Fruit fly (Drosophila melanogaster) whole organism, embryonic: ENCODE results near the gene Cdc14.

ENCODE experiments used
- Atf3 ChIP-seq: fragments of 200-800 bp; sonication (Bioruptor generic); optimal IDR thresholded peaks from 3 replicates; lab custom pipeline; 2016; ENCODE audit warnings: missing biosample characterization, missing genetic modification characterization
- Awh ChIP-seq: fragments of 200-800 bp; sonication (Bioruptor generic); IDR thresholded peaks from 2 replicates; pipeline ENCODE4, ENCODE4 v1.3.6; 2022; ENCODE audit warnings: missing biosample characterization, missing genetic modification characterization
- CG12236 ChIP-seq: fragments of 200-800 bp; sonication (Bioruptor generic); optimal IDR thresholded peaks from 2 replicates; lab custom pipeline; 2016; ENCODE audit warnings: missing biosample characterization, missing genetic modification characterization
- CG12391 ChIP-seq: fragments of 200-800 bp; sonication (Bioruptor generic); optimal IDR thresholded peaks from 3 replicates; lab custom pipeline; 2018; ENCODE audit warnings: missing biosample characterization, mild to moderate bottlenecking, missing genetic modification characterization, moderate library complexity
- CG17186 ChIP-seq: fragments of 200-800 bp; sonication (Bioruptor generic); optimal IDR thresholded peaks from 3 replicates; lab custom pipeline; 2017; ENCODE audit warnings: missing biosample characterization, missing genetic modification reagents, missing genetic modification characterization
- CG17385 ChIP-seq: fragments of 200-800 bp; sonication (Bioruptor generic); optimal IDR thresholded peaks from 3 replicates; lab custom pipeline; 2018; ENCODE audit warnings: missing biosample characterization, mild to moderate bottlenecking, missing genetic modification characterization
- CG3163 ChIP-seq: fragments of 200-800 bp; sonication (Bioruptor generic); optimal IDR thresholded peaks from 3 replicates; lab custom pipeline; 2016; ENCODE audit warnings: missing biosample characterization, missing genetic modification characterization
- CG33213 ChIP-seq: fragments of 200-800 bp; sonication (Bioruptor generic); optimal IDR thresholded peaks from 3 replicates; lab custom pipeline; 2016; ENCODE audit warnings: missing biosample characterization, missing genetic modification characterization
- CG33557 ChIP-seq: fragments of 200-800 bp; sonication (Bioruptor generic); optimal IDR thresholded peaks from 2 replicates; lab custom pipeline; 2019; ENCODE audit warnings: missing biosample characterization, mild to moderate bottlenecking, missing genetic modification characterization, moderate library complexity
- CG3726 ChIP-seq: fragments of 200-800 bp; sonication (Bioruptor generic); IDR thresholded peaks from 3 replicates; pipeline ENCODE4, ENCODE4 v1.3.6; 2022; ENCODE audit warnings: missing biosample characterization, missing genetic modification characterization
- CG4730 ChIP-seq: fragments of 200-800 bp; sonication (Bioruptor generic); IDR thresholded peaks from 2 replicates; pipeline ENCODE4 v1.3.6; 2022; ENCODE audit warnings: missing biosample characterization, missing genetic modification characterization
- CG5245 ChIP-seq: fragments of 200-800 bp; sonication (Bioruptor generic); optimal IDR thresholded peaks from 3 replicates; lab custom pipeline; 2016; ENCODE audit warnings: missing biosample characterization, missing genetic modification characterization
- CG6654 ChIP-seq: fragments of 200-800 bp; sonication (Bioruptor generic); optimal IDR thresholded peaks from 2 replicates; lab custom pipeline; 2017; ENCODE audit warnings: missing biosample characterization, mild to moderate bottlenecking, missing genetic modification characterization
- CG6689 ChIP-seq: fragments of 200-800 bp; sonication (Bioruptor generic); IDR thresholded peaks from 2 replicates; pipeline ENCODE4 v1.3.6; 2022; ENCODE audit warnings: missing biosample characterization, missing genetic modification characterization
- CG7745 ChIP-seq: fragments of 200-800 bp; sonication (Bioruptor generic); optimal IDR thresholded peaks from 2 replicates; lab custom pipeline; 2018; ENCODE audit warnings: missing biosample characterization, mild to moderate bottlenecking, missing genetic modification characterization, moderate library complexity
- CG8281 ChIP-seq: fragments of 200-800 bp; sonication (Bioruptor generic); optimal IDR thresholded peaks from 2 replicates; lab custom pipeline; 2018; ENCODE audit warnings: missing biosample characterization, mild to moderate bottlenecking, missing genetic modification characterization, moderate library complexity
- CG8290 ChIP-seq, 3 experiments: fragments of 200-800 bp; sonication (Bioruptor generic); optimal IDR thresholded peaks; 2 replicates each; lab custom pipeline; 2016 to 2019; ENCODE audit warnings: missing biosample characterization in 3 of 3, missing genetic modification characterization in 3 of 3, mild to moderate bottlenecking in 2 of 3, moderate library complexity in 1 of 3
- CG8388 ChIP-seq: fragments of 200-800 bp; sonication (Bioruptor generic); optimal IDR thresholded peaks from 2 replicates; lab custom pipeline; 2019; ENCODE audit warnings: missing biosample characterization, mild to moderate bottlenecking, missing genetic modification characterization, moderate library complexity
- CG9437 ChIP-seq: fragments of 200-800 bp; sonication (Bioruptor generic); optimal IDR thresholded peaks from 2 replicates; lab custom pipeline; 2018; ENCODE audit warnings: missing biosample characterization, mild to moderate bottlenecking, missing genetic modification characterization
- CTCF ChIP-seq: fragments of 200-800 bp; sonication (Bioruptor generic); optimal IDR thresholded peaks from 2 replicates; lab custom pipeline; 2017; ENCODE audit warnings: missing biosample characterization, mild to moderate bottlenecking, missing genetic modification characterization, moderate library complexity
- Deaf1 ChIP-seq: fragments of 200-800 bp; optimal IDR thresholded peaks from 3 replicates; lab custom pipeline; 2019; ENCODE audit warnings: missing biosample characterization, mild to moderate bottlenecking, missing genetic modification characterization, moderate library complexity
- Ets65A ChIP-seq: fragments of 200-800 bp; sonication (Bioruptor generic); peaks from one replicate; lab custom pipeline; 2016; ENCODE audit warnings: missing biosample characterization, missing genetic modification characterization
- Fer3 ChIP-seq: fragments of 200-800 bp; sonication (Bioruptor generic); optimal IDR thresholded peaks from 2 replicates; lab custom pipeline; 2018; ENCODE audit warnings: missing biosample characterization, mild to moderate bottlenecking, missing genetic modification characterization, moderate library complexity
- Hmr ChIP-seq: fragments of 200-800 bp; sonication (Bioruptor generic); optimal IDR thresholded peaks from 3 replicates; lab custom pipeline; 2017; ENCODE audit warnings: mild to moderate bottlenecking, missing biosample characterization, missing genetic modification reagents, missing genetic modification characterization
- Nf-YC ChIP-seq: fragments of 200-800 bp; optimal IDR thresholded peaks from 3 replicates; lab custom pipeline; 2019; ENCODE audit warnings: missing biosample characterization, mild to moderate bottlenecking, missing genetic modification characterization, moderate library complexity
- Optix ChIP-seq: fragments of 200-800 bp; sonication (Bioruptor generic); IDR thresholded peaks from 3 replicates; pipeline ENCODE4 v1.3.6; 2022; ENCODE audit warnings: missing biosample characterization, missing genetic modification characterization
- Rx ChIP-seq: fragments of 200-800 bp; sonication (Bioruptor generic); IDR thresholded peaks from 2 replicates; pipeline ENCODE4 v1.3.6; 2022; ENCODE audit warnings: missing biosample characterization, missing genetic modification characterization
- Stat92E ChIP-seq, 3 experiments: fragments of >200 bp in 2 of 3; fragments of 200-800 bp in 1 of 3; sonication (Bioruptor generic) in 1 of 3; optimal IDR thresholded peaks; 2 replicates each; lab custom pipeline; 2017 to 2019; ENCODE audit warnings: missing biosample characterization in 3 of 3, missing genetic modification characterization in 3 of 3, mild to moderate bottlenecking in 1 of 3, moderate library complexity in 1 of 3
- Taf1 ChIP-seq: fragments of 200-800 bp; sonication (Bioruptor generic); IDR thresholded peaks from 2 replicates; pipeline ENCODE4 v1.3.6; 2022; ENCODE audit warnings: missing biosample characterization, missing genetic modification characterization
- ase ChIP-seq: fragments of 200-800 bp; sonication (Bioruptor generic); IDR thresholded peaks from 3 replicates; pipeline ENCODE4 v1.3.6; 2022; ENCODE audit warnings: missing biosample characterization, missing genetic modification characterization
- ato ChIP-seq: fragments of 200-800 bp; sonication (Bioruptor generic); IDR thresholded peaks from 2 replicates; pipeline ENCODE4 v1.3.6; 2022; ENCODE audit warnings: missing biosample characterization, missing genetic modification characterization; ENCODE audit not compliant: partially characterized antibody
- ci ChIP-seq: fragments of 200-800 bp; sonication (Bioruptor generic); IDR thresholded peaks from 3 replicates; pipeline ENCODE4 v1.3.6; 2022; ENCODE audit warnings: missing biosample characterization, missing genetic modification characterization
- dati ChIP-seq: fragments of 200-800 bp; sonication (Bioruptor generic); IDR thresholded peaks from 2 replicates; pipeline ENCODE4 v1.3.6; 2022; ENCODE audit warnings: missing biosample characterization, missing genetic modification characterization
- fd102C ChIP-seq: fragments of 200-800 bp; sonication (Bioruptor generic); optimal IDR thresholded peaks from 2 replicates; lab custom pipeline; 2018; ENCODE audit warnings: missing biosample characterization, mild to moderate bottlenecking, missing genetic modification characterization, moderate library complexity
- grau ChIP-seq: fragments of 200-800 bp; optimal IDR thresholded peaks from 3 replicates; lab custom pipeline; 2019; ENCODE audit warnings: missing biosample characterization, mild to moderate bottlenecking, missing genetic modification characterization, moderate library complexity
- grn ChIP-seq: fragments of 200-800 bp; sonication (Bioruptor generic); optimal IDR thresholded peaks from 3 replicates; lab custom pipeline; 2017; ENCODE audit warnings: missing biosample characterization, missing genetic modification characterization
- gsb ChIP-seq: fragments of 200-800 bp; sonication (Bioruptor generic); IDR thresholded peaks from 2 replicates; pipeline ENCODE4 v1.3.6; 2022; ENCODE audit warnings: missing biosample characterization, missing genetic modification characterization
- gsb-n ChIP-seq: fragments of 200-800 bp; sonication (Bioruptor generic); optimal IDR thresholded peaks from 3 replicates; lab custom pipeline; 2018; ENCODE audit warnings: missing biosample characterization, mild to moderate bottlenecking, missing genetic modification characterization
- hkb ChIP-seq, 2 experiments: fragments of 200-800 bp in 1 of 2; fragments of >200 bp in 1 of 2; sonication (Bioruptor generic) in 1 of 2; IDR thresholded peaks in 1 of 2; optimal IDR thresholded peaks in 1 of 2; 2 replicates each; pipeline versions ENCODE4 v1.3.6 to Lab custom; 2017 to 2022; ENCODE audit warnings: missing biosample characterization in 1 of 2, missing genetic modification characterization in 1 of 2
- otp ChIP-seq: fragments of 200-800 bp; sonication (Bioruptor generic); IDR thresholded peaks from 3 replicates; pipeline ENCODE4, ENCODE4 v1.3.6; 2022; ENCODE audit warnings: missing biosample characterization, missing genetic modification characterization
- p53 ChIP-seq: fragments of 200-800 bp; sonication (Bioruptor generic); optimal IDR thresholded peaks from 2 replicates; lab custom pipeline; 2016; ENCODE audit warnings: missing biosample characterization, missing genetic modification characterization
- pros ChIP-seq: fragments of 200-800 bp; sonication (Bioruptor generic); optimal IDR thresholded peaks from 3 replicates; lab custom pipeline; 2019; ENCODE audit warnings: missing biosample characterization, mild to moderate bottlenecking, missing genetic modification characterization, moderate library complexity
- row ChIP-seq: fragments of 200-800 bp; sonication (Bioruptor generic); IDR thresholded peaks from 3 replicates; pipeline ENCODE4 v1.3.6; 2022; ENCODE audit warnings: missing biosample characterization, missing genetic modification characterization
- scrt ChIP-seq: fragments of 200-800 bp; sonication (Bioruptor generic); optimal IDR thresholded peaks from 2 replicates; lab custom pipeline; 2018; ENCODE audit warnings: missing biosample characterization, mild to moderate bottlenecking, missing genetic modification characterization, moderate library complexity
- sens-2 ChIP-seq: fragments of 200-800 bp; sonication (Bioruptor generic); IDR thresholded peaks from 2 replicates; pipeline ENCODE4 v1.3.6; 2022; ENCODE audit warnings: missing biosample characterization, missing genetic modification characterization
- tgo ChIP-seq: fragments of 200-800 bp; sonication (Bioruptor generic); IDR thresholded peaks from 3 replicates; pipeline ENCODE4 v1.3.6; 2022; ENCODE audit warnings: missing biosample characterization, missing genetic modification characterization
- twi ChIP-seq: fragments of 200-800 bp; optimal IDR thresholded peaks from 2 replicates; lab custom pipeline; 2019; ENCODE audit warnings: missing biosample characterization, mild to moderate bottlenecking, missing genetic modification characterization, moderate library complexity
- vfl ChIP-seq: fragments of 200-800 bp; sonication (Bioruptor generic); optimal IDR thresholded peaks from 2 replicates; lab custom pipeline; 2016; ENCODE audit warnings: missing biosample characterization, missing genetic modification characterization
- vvl ChIP-seq: fragments of 200-800 bp; sonication (Bioruptor generic); IDR thresholded peaks from 2 replicates; pipeline ENCODE4 v1.3.6; 2022; ENCODE audit warnings: missing biosample characterization, missing genetic modification characterization
- zfh1 ChIP-seq: fragments of 200-800 bp; sonication (Bioruptor generic); IDR thresholded peaks from 3 replicates; pipeline ENCODE4 v1.3.6; 2022; ENCODE audit warnings: missing biosample characterization, missing genetic modification characterization

The Cdc14 gene

DNA sequence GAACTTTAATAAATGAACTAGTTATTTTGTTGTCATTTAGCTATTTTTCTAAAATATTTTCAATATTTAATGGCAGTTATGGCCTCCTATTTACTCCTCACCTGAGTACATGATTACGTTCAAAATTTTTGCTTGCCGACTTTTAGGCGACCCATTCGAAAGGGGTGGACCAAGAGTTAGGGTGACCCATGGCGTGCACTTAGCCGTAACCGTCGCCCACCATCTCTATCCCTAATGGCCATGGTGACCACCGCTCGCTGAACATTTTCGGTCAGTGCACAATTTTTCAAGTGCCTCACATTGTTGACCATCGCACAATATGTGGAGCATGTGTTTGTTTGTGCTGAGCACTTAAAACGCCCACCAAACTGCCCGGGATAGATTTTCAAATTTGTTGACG, 38.6 kb downstream of the Cdc14 start (continued):
- TF ChIP-seq Optix (GFP tag; lab: Robert Waterston, UW) (0 out of 3 replicates have a peak, but pooled peaks have one; percentile 12), twi (peak; percentile 78), hkb (optimal IDR thresholded peaks at IDR 0.05; lab: Kevin White, UChicago) (no peak), hkb (GFP tag; IDR thresholded peaks at IDR 0.05; lab: Robert Waterston, UW) (no peak), CG17186 (no peak), fd102C (no peak), CG33213 (GFP tag; lab: Kevin White, UChicago) (no peak), otp (GFP tag; lab: Robert Waterston, UW) (no peak), dati (GFP tag; lab: Robert Waterston, UW) (no peak), Stat92E (GFP tag; optimal IDR thresholded peaks at IDR 0.05; lab: Kevin White, UChicago) (no peak), Nf-YC (tag; lab: Kevin White, UChicago) (no peak), CG6689 (GFP tag; lab: Robert Waterston, UW) (0 out of 2 replicates have a peak, but pooled peaks have one; percentile 7), grn (GFP tag; lab: Kevin White, UChicago) (no peak), Awh (no peak)
- TF ChIP-seq, all 482 proteins: peak for 11

DNA sequence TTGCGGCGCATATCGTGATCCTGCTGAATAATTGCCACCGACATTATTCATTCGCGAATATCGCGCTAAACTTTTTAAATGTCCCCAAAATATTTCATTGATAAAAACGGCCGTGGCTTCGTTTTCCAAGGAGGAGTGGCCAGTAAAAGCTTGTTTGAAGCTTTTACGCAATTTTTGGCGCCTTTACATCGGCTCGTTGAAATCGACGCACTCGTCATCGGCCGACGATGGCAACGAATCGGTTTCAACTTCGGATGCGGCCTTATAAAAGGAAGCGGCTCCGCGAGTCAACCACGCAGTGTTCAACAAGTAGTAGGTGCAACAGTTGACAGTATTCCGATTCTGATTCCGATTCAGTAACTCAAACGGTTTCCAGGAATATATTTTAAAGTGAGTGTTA, 43.2 kb downstream of the Cdc14 start, which contains the start of gene CG7191:
TSS of gene CG7191 (plus strand) at position 301 of the 400 bp plus-strand sequence.
- TF ChIP-seq ase (GFP tag; lab: Robert Waterston, UW) (no peak), CG4730 (GFP tag; lab: Robert Waterston, UW) (no peak), CG3163 (no peak), scrt (peak; percentile 83), Rx (GFP tag; lab: Robert Waterston, UW) (no peak), Deaf1 (tag; lab: Kevin White, UChicago) (peak; percentile 90), p53 (GFP tag; lab: Kevin White, UChicago) (no peak), Ets65A (GFP tag; lab: Kevin White, UChicago) (peak; percentile 23)

DNA sequence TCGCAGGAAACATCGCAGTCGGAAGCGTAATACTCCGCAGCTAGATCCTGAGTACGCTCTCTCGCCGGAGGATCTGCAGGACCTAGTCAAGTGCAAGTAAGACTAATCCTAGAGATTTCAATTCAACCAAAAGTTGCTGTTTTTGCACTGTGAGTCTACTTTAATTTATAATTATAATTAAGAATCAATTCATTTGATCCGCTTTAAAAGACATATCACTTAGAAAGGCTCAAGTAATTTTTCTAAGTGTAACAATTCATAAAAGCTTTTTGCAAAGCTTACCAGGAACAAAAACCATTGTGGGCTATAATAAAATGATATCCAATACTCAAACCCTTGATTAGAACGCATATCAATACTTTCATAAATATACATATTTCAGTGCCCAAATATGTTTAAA, 53.7 kb downstream of the Cdc14 start:
- TF ChIP-seq Atf3 (no peak), Fer3 (peak; percentile 8), zfh1 (GFP tag; lab: Robert Waterston, UW) (no peak), CG6654 (GFP tag; lab: Kevin White, UChicago) (no peak), grau (tag; lab: Kevin White, UChicago) (no peak), CG12391 (no peak), tgo (GFP tag; lab: Robert Waterston, UW) (no peak; the same call in 2 of the 3 replicates), ci (GFP tag; lab: Robert Waterston, UW) (no peak), vvl (GFP tag; lab: Robert Waterston, UW) (no peak), CG9437 (GFP tag; lab: Kevin White, UChicago) (no peak), gsb (GFP tag; lab: Robert Waterston, UW) (no peak), CG12236 (GFP tag; lab: Kevin White, UChicago) (no peak), Taf1 (GFP tag; lab: Robert Waterston, UW) (no peak), CG7745 (no peak), CG5245 (no peak), CG8290 (GFP tag; optimal IDR thresholded peaks at IDR 0.05; lab: Kevin White, UChicago) (no peak), CG8290 (tag; optimal IDR thresholded peaks at IDR 0.05; lab: Kevin White, UChicago) (no peak), ato (no peak), gsb-n (tag; lab: Kevin White, UChicago) (no peak), CG33557 (GFP tag; lab: Kevin White, UChicago) (no peak), CG17385 (GFP tag; lab: Kevin White, UChicago) (no peak), vfl (no peak), sens-2 (GFP tag; lab: Robert Waterston, UW) (no peak), CG3726 (GFP tag; lab: Robert Waterston, UW) (0 out of 3 replicates have a peak, but pooled peaks have one; percentile 10), Hmr (GFP tag; lab: Kevin White, UChicago) (no peak), pros (GFP tag; lab: Kevin White, UChicago) (no peak), row (GFP tag; lab: Robert Waterston, UW) (no peak), CG8281 (tag; lab: Kevin White, UChicago) (no peak), CTCF (GFP tag; lab: Kevin White, UChicago) (no peak), CG8388 (GFP tag; lab: Kevin White, UChicago) (no peak)
